Worm (Caenorhabditis elegans): Measurements from ENCODE around the gene sri-32.
"Not testable (repeated sequence)": the region's sequence is repeated elsewhere in the genome, so short reads cannot be mapped to it uniquely, and the experiment has no call there.

sri-32 gene

DNA sequence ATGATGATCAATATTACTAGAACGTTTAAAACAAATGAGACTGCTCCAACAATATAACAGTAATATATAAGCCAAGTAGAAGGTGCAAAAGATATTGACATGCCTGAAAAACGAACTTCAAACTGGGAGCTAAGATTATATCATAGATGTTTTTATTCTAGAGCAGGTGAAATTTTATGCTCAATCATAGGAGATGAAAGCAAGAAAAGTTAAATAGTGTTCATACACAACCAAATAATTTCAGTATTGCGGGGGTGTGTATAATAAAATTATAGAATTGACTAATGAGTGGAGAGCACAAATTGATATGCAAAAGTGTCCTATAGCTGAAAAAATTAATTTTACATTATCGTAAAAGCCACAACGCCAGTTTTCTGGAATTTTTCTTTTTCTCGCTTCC, 4.7 kb upstream of the sri-32 start, which contains the start of gene sri-34:
Gene sri-34 (minus strand): TSS at position 101 of the 400 bp plus-strand sequence.
- TF ChIP-seq snpc-4 (tag; optimal IDR thresholded peaks at IDR 0.05), result no peak
- TF ChIP-seq nhr-21 (tag; optimal IDR thresholded peaks at IDR 0.05), result no peak
- no peak for TF ChIP-seq R02D3.7 (tag; optimal IDR thresholded peaks at IDR 0.05)
- no peak for TF ChIP-seq blmp-1 (tag; optimal IDR thresholded peaks at IDR 0.05; ENCODE audit: insufficient read depth)
- TF ChIP-seq alr-1 (tag; optimal IDR thresholded peaks at IDR 0.05), result no peak
- TF ChIP-seq Y55F3AM.14 (GFP tag; optimal IDR thresholded peaks at IDR 0.05), result no peak
- no peak for TF ChIP-seq sma-9 (GFP tag; optimal IDR thresholded peaks at IDR 0.05)
- no peak for TF ChIP-seq sma-9 (tag; optimal IDR thresholded peaks at IDR 0.05)

- TF ChIP-seq nhr-21 (tag; optimal IDR thresholded peaks at IDR 0.05) (peak; percentile 5), mab-5 (tag; optimal IDR thresholded peaks at IDR 0.05) (no peak)
Observed at ce11 chrII:3156749-3157148, 2.5 kb upstream of the sri-32 start, which contains the start of gene sri-33. TSS of gene sri-33 (minus strand) at chrII:3156849.

DNA sequence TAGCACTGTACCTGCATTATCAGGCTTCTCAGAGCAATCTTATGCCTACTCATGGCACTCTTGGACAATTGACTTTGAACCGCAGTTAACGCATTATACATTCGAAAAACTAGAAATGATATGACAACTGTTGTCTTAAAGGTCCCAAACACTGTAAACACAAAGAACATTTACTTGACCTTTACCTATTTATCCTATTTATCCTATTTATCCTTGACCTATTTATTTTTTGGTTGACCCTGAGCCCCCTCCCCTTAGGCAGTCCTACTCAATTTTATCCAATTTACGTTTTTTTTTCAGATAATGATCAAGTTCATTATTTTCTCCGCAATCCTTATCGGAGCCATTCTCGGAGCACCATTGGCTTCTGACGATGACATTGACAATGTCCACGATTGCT, 2.7 kb downstream of the sri-32 start, which contains the start of the genes T10D4.14 and T10D4.19:
Gene T10D4.14 (minus strand): TSS at position 101 of the 400 bp plus-strand sequence.
Gene T10D4.19 (plus strand): TSS at position 304 of the 400 bp plus-strand sequence.
- TF ChIP-seq aly-2 (tag; optimal IDR thresholded peaks at IDR 0.05) (no peak), ceh-82 (tag; optimal IDR thresholded peaks at IDR 0.05) (no peak), blmp-1 (tag; optimal IDR thresholded peaks at IDR 0.05; ENCODE audit: insufficient read depth) (no peak), Y55F3AM.14 (GFP tag; optimal IDR thresholded peaks at IDR 0.05) (no peak), egl-27 (tag; optimal IDR thresholded peaks at IDR 0.05) (no peak), mbf-1 (tag; optimal IDR thresholded peaks at IDR 0.05) (no peak)

- no peak for TF ChIP-seq egl-27 (tag; optimal IDR thresholded peaks at IDR 0.05)
Observed at ce11 chrII:3149521-3150190, 4.6 kb downstream of the sri-32 start, which contains the start of the genes T10D4.11 and T10D4.1. TSS of gene T10D4.11 (minus strand) at chrII:3149621. TSS of gene T10D4.1 (plus strand) at chrII:3150140.

- TF ChIP-seq dmd-4 (tag; optimal IDR thresholded peaks at IDR 0.05) (no peak), nhr-237 (tag; optimal IDR thresholded peaks at IDR 0.05) (no peak), mdl-1 (tag; optimal IDR thresholded peaks at IDR 0.05) (no peak), ZK546.5 (tag; optimal IDR thresholded peaks at IDR 0.05) (no peak), skn-1 (tag; optimal IDR thresholded peaks at IDR 0.05) (no peak), unc-55 (GFP tag; optimal IDR thresholded peaks at IDR 0.05) (no peak), elt-3 (tag; optimal IDR thresholded peaks at IDR 0.05) (no peak), F13H6.1 (tag; optimal IDR thresholded peaks at IDR 0.05) (no peak), zag-1 (tag; optimal IDR thresholded peaks at IDR 0.05) (no peak), lin-11 (tag; optimal IDR thresholded peaks at IDR 0.05) (no peak), ceh-16 (tag; optimal IDR thresholded peaks at IDR 0.05) (no peak)
Observed at ce11 chrII:3148404-3148803, 5.9 kb downstream of the sri-32 start.

ce11 chrII:3145842-3146241, 8.4 kb downstream of the sri-32 start, which contains the start of gene T10D4.15:
TSS of gene T10D4.15 (plus strand) at chrII:3146142.
- TF ChIP-seq ZK546.5 (tag; optimal IDR thresholded peaks at IDR 0.05) (no peak), unc-39 (tag; optimal IDR thresholded peaks at IDR 0.05) (no peak), alr-1 (tag; optimal IDR thresholded peaks at IDR 0.05) (no peak), mdl-1 (tag; optimal IDR thresholded peaks at IDR 0.05) (no peak), egl-27 (tag; optimal IDR thresholded peaks at IDR 0.05) (no peak), ceh-16 (tag; optimal IDR thresholded peaks at IDR 0.05) (no peak), peb-1 (tag; optimal IDR thresholded peaks at IDR 0.05) (no peak), nhr-25 (tag; optimal IDR thresholded peaks at IDR 0.05) (no peak), sma-9 (GFP tag; optimal IDR thresholded peaks at IDR 0.05) (no peak), sma-9 (tag; optimal IDR thresholded peaks at IDR 0.05) (no peak), unc-55 (GFP tag; optimal IDR thresholded peaks at IDR 0.05) (no peak), ztf-1 (GFP tag; conservative IDR thresholded peaks at IDR 0.05) (no peak)

- not testable (repeated sequence) for TF ChIP-seq ztf-1 (GFP tag; conservative IDR thresholded peaks at IDR 0.05); Y55F3AM.14 (GFP tag; optimal IDR thresholded peaks at IDR 0.05); gmeb-1 (tag; optimal IDR thresholded peaks at IDR 0.05)
Observed at ce11 chrII:3144552-3144951, 9.7 kb downstream of the sri-32 start, which contains the start of gene sri-43. TSS of gene sri-43 (minus strand) at chrII:3144652.
